Fruit fly (Drosophila melanogaster) whole organism, prepupa: Measurements from ENCODE around the gene CG42369.

Experiments
- Blimp-1 ChIP-seq: fragments of 200-800 bp; sonication (Bioruptor generic); optimal IDR thresholded peaks from 3 replicates; lab custom pipeline; 2017; ENCODE audit warnings: missing biosample characterization, missing genetic modification characterization, mild to moderate bottlenecking, moderate library complexity, missing genetic modification reagents
- CG11902 ChIP-seq: fragments of 200-800 bp; sonication (Bioruptor generic); optimal IDR thresholded peaks from 3 replicates; lab custom pipeline; 2016; ENCODE audit warnings: missing biosample characterization, missing genetic modification characterization
- CG16779 ChIP-seq: fragments of 200-800 bp; sonication (Bioruptor generic); optimal IDR thresholded peaks from 3 replicates; lab custom pipeline; 2017; ENCODE audit warnings: missing biosample characterization, mild to moderate bottlenecking, missing genetic modification characterization
- CG31627 ChIP-seq: fragments of 200-800 bp; sonication (Bioruptor generic); optimal IDR thresholded peaks from 3 replicates; lab custom pipeline; 2016; ENCODE audit warnings: missing biosample characterization, missing genetic modification characterization
- CG34406 ChIP-seq: fragments of 200-800 bp; sonication (Bioruptor generic); optimal IDR thresholded peaks from 3 replicates; lab custom pipeline; 2016; ENCODE audit warnings: missing biosample characterization, missing genetic modification characterization
- CG8119 ChIP-seq: fragments of 200-800 bp; sonication (Bioruptor generic); IDR thresholded peaks from 3 replicates; pipeline ENCODE4 v1.3.6; 2022; ENCODE audit warnings: missing biosample characterization, missing genetic modification characterization
- Ets96B ChIP-seq: fragments of 200-800 bp; optimal IDR thresholded peaks from 2 replicates; lab custom pipeline; 2019; ENCODE audit warnings: missing biosample characterization, mild to moderate bottlenecking, missing genetic modification characterization, moderate library complexity
- Hr38 ChIP-seq: sonication (Bioruptor generic); optimal IDR thresholded peaks from 2 replicates; lab custom pipeline; 2016; ENCODE audit warnings: missing biosample characterization, missing genetic modification characterization
- Met ChIP-seq: fragments of 200-800 bp; sonication (Bioruptor generic); optimal IDR thresholded peaks from 3 replicates; lab custom pipeline; 2016; ENCODE audit warnings: missing biosample characterization, missing genetic modification characterization
- Smox ChIP-seq: fragments of 200-800 bp; sonication (Bioruptor generic); optimal IDR thresholded peaks from 3 replicates; lab custom pipeline; 2016; ENCODE audit warnings: missing biosample characterization, missing genetic modification characterization
- Sox14 ChIP-seq: fragments of 200-800 bp; sonication (Bioruptor generic); optimal IDR thresholded peaks from 3 replicates; lab custom pipeline; 2016; ENCODE audit warnings: missing biosample characterization, missing genetic modification characterization
- dac ChIP-seq: fragments of 200-800 bp; sonication (Bioruptor generic); optimal IDR thresholded peaks from 2 replicates; lab custom pipeline; 2017; ENCODE audit warnings: missing biosample characterization, mild to moderate bottlenecking, missing genetic modification characterization
- lz ChIP-seq: fragments of 200-800 bp; sonication (Bioruptor generic); optimal IDR thresholded peaks from 3 replicates; lab custom pipeline; 2016; ENCODE audit warnings: missing biosample characterization, missing genetic modification characterization
- spab ChIP-seq: fragments of 200-800 bp; sonication (Bioruptor generic); optimal IDR thresholded peaks from 2 replicates; lab custom pipeline; 2017; ENCODE audit warnings: missing biosample characterization, mild to moderate bottlenecking, missing genetic modification characterization, missing genetic modification reagents

DNA sequence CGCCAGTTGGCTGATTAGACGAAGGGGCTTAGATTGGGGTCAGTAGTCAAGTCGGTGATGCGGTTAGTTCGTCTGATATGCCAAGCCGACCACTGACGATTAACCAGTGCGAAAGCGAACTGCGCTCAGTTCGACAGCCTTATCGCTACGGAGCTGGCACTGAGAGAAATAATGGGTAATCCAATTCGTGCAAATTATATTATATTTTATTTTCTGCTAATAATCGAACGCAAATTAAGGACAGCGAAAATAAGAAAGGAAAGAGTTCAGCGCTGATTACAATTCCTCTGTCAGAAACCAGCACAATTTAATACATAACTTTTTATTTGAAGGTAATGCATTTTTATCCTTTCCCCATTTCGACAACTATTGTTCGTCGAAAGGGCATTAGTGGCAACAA lies at the start of gene CG42369:
- no peak for TF ChIP-seq CG16779 (tag; lab: Kevin White, UChicago)
- TF ChIP-seq CG34406 (GFP tag; lab: Kevin White, UChicago), result no peak
- no peak for TF ChIP-seq CG11902 (GFP tag; lab: Kevin White, UChicago)
- no peak for TF ChIP-seq CG8119
- no peak for TF ChIP-seq Hr38 (GFP tag; lab: Kevin White, UChicago)
- no peak for TF ChIP-seq Smox (GFP tag; lab: Kevin White, UChicago)
- no peak for TF ChIP-seq dac (GFP tag; lab: Kevin White, UChicago)
- no peak for TF ChIP-seq spab (GFP tag; lab: Kevin White, UChicago)
- no peak for TF ChIP-seq lz (GFP tag; lab: Kevin White, UChicago)
- no peak for TF ChIP-seq Sox14 (GFP tag; lab: Kevin White, UChicago)
- TF ChIP-seq Blimp-1 (GFP tag; lab: Kevin White, UChicago), result no peak
- TF ChIP-seq Ets96B, result no peak
- TF ChIP-seq Met (GFP tag; lab: Kevin White, UChicago), result no peak
- no peak for TF ChIP-seq CG31627 (GFP tag; lab: Kevin White, UChicago)
